Worm (Caenorhabditis elegans): Measurements from ENCODE around the gene spex-3.
A peak's percentile ranks its signal among the peaks of the same experiment; 100 is the strongest.

DNA sequence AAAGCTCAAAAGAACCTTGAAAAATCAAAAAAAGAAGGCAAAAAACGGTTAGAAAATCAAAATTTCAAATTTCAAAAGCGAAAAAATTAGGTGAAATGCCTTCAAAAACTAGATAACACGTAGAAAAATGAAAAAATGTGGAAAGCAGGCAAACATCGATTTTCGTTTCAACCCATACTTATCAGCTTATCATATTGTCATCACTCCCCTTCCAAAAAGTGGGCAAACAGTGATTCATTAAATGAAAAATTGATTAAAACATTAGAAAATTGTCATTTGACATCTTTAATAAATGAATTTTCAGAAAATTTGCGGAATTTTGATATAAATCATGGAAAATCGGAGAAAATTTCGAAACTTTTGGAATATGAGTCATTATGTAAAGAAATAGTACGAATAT is 41.2 kb downstream of the spex-3 start:
- TF ChIP-seq ceh-82 (tag; optimal IDR thresholded peaks at IDR 0.05): no peak
- no peak for TF ChIP-seq nhr-10 (tag; optimal IDR thresholded peaks at IDR 0.05)
- no peak for TF ChIP-seq spr-3 (GFP tag; optimal IDR thresholded peaks at IDR 0.05)
- no peak for TF ChIP-seq dpl-1 (GFP tag; optimal IDR thresholded peaks at IDR 0.05)
- peak; percentile 91 for TF ChIP-seq pqm-1 (tag; optimal IDR thresholded peaks at IDR 0.05)
- TF ChIP-seq snpc-4 (tag; optimal IDR thresholded peaks at IDR 0.05): no peak
- TF ChIP-seq nhr-11 (tag; optimal IDR thresholded peaks at IDR 0.05): no peak
- TF ChIP-seq aha-1 (tag): no peak
- no peak for TF ChIP-seq Y5F2A.4 (GFP tag; optimal IDR thresholded peaks at IDR 0.05)
- no peak for TF ChIP-seq ama-1 (optimal IDR thresholded peaks at IDR 0.05)
- no peak for TF ChIP-seq lin-39 (tag; optimal IDR thresholded peaks at IDR 0.05)
- no peak for TF ChIP-seq ceh-20 (GFP tag; IDR thresholded peaks at IDR 0.05)
- TF ChIP-seq fkh-10 (GFP tag; optimal IDR thresholded peaks at IDR 0.05): no peak

Data from whole organism, L4 larva.